Fruit fly (Drosophila melanogaster) whole organism, embryonic: ENCODE data around the gene heix.
A peak's percentile ranks its signal among the peaks of the same experiment; 100 is the strongest.

Source experiments
- CG11695 ChIP-seq: fragments of 200-800 bp; sonication (Bioruptor generic); IDR thresholded peaks from 3 replicates; pipeline ENCODE4 v1.3.6; 2022; ENCODE audit warnings: missing biosample characterization, missing genetic modification characterization
- CG1233 ChIP-seq: fragments of 200-800 bp; sonication (Bioruptor generic); optimal IDR thresholded peaks from 4 replicates; lab custom pipeline; 2018; ENCODE audit warnings: missing biosample characterization, mild to moderate bottlenecking, missing genetic modification characterization
- CG12744 ChIP-seq: fragments of 200-800 bp; sonication (Bioruptor generic); optimal IDR thresholded peaks from 2 replicates; lab custom pipeline; 2016; ENCODE audit warnings: missing biosample characterization, missing genetic modification characterization
- CG12769 ChIP-seq: fragments of 200-800 bp; sonication (Bioruptor generic); optimal IDR thresholded peaks from 2 replicates; lab custom pipeline; 2019; ENCODE audit warnings: missing biosample characterization, mild to moderate bottlenecking, missing genetic modification characterization, moderate library complexity
- CG12942 ChIP-seq: fragments of 200-800 bp; sonication (Bioruptor generic); optimal IDR thresholded peaks from 3 replicates; lab custom pipeline; 2016; ENCODE audit warnings: missing biosample characterization, missing genetic modification characterization
- CG13296 ChIP-seq: fragments of 200-800 bp; sonication (Bioruptor generic); optimal IDR thresholded peaks from 3 replicates; lab custom pipeline; 2018; ENCODE audit warnings: missing biosample characterization, mild to moderate bottlenecking, missing genetic modification characterization
- CG13894 ChIP-seq: fragments of 200-800 bp; sonication (Bioruptor generic); optimal IDR thresholded peaks from 3 replicates; lab custom pipeline; 2018; ENCODE audit warnings: missing biosample characterization, mild to moderate bottlenecking, missing genetic modification characterization, moderate library complexity
- CG14050 ChIP-seq: fragments of 200-800 bp; sonication (Bioruptor generic); IDR thresholded peaks from 3 replicates; pipeline ENCODE4 v1.3.6; 2022; ENCODE audit warnings: missing biosample characterization, missing genetic modification characterization
- CG30431 ChIP-seq: fragments of 200-800 bp; sonication (Bioruptor generic); optimal IDR thresholded peaks from 2 replicates; lab custom pipeline; 2017; ENCODE audit warnings: missing biosample characterization, missing genetic modification characterization
- CG31365 ChIP-seq: fragments of 200-800 bp; sonication (Bioruptor generic); optimal IDR thresholded peaks from 2 replicates; lab custom pipeline; 2018; ENCODE audit warnings: missing biosample characterization, mild to moderate bottlenecking, missing genetic modification characterization
- CG3407 ChIP-seq: fragments of 200-800 bp; sonication (Bioruptor generic); optimal IDR thresholded peaks from 2 replicates; lab custom pipeline; 2018; ENCODE audit warnings: missing biosample characterization, mild to moderate bottlenecking, missing genetic modification characterization
- CG4328 ChIP-seq: fragments of 200-800 bp; sonication (Bioruptor generic); optimal IDR thresholded peaks from 3 replicates; lab custom pipeline; 2017; ENCODE audit warnings: missing biosample characterization, missing genetic modification reagents, missing genetic modification characterization
- CG4404 ChIP-seq: fragments of 200-800 bp; sonication (Bioruptor generic); IDR thresholded peaks from 2 replicates; pipeline ENCODE4 v1.3.6; 2022; ENCODE audit warnings: missing biosample characterization, missing genetic modification characterization
- CG6175 ChIP-seq: fragments of 200-800 bp; sonication (Bioruptor generic); IDR thresholded peaks from 3 replicates; pipeline ENCODE4 v1.3.6; 2022; ENCODE audit warnings: missing biosample characterization, missing genetic modification characterization
- CG6254 ChIP-seq: fragments of 200-800 bp; sonication (Bioruptor generic); optimal IDR thresholded peaks from 3 replicates; lab custom pipeline; 2017; ENCODE audit warnings: mild to moderate bottlenecking, missing biosample characterization, missing genetic modification reagents, missing genetic modification characterization
- CG6813 ChIP-seq: fragments of 200-800 bp; sonication (Bioruptor generic); optimal IDR thresholded peaks from 2 replicates; lab custom pipeline; 2017; ENCODE audit warnings: missing biosample characterization, missing genetic modification characterization, mild to moderate bottlenecking, moderate library complexity, missing genetic modification reagents
- CG7357 ChIP-seq: fragments of 200-800 bp; sonication (Bioruptor generic); IDR thresholded peaks from 3 replicates; pipeline ENCODE4 v1.3.6; 2022; ENCODE audit warnings: missing biosample characterization, missing genetic modification characterization
- CG8388 ChIP-seq: fragments of 200-800 bp; sonication (Bioruptor generic); optimal IDR thresholded peaks from 2 replicates; lab custom pipeline; 2019; ENCODE audit warnings: missing biosample characterization, mild to moderate bottlenecking, missing genetic modification characterization, moderate library complexity
- CG9932 ChIP-seq: fragments of 200-800 bp; sonication (Bioruptor generic); IDR thresholded peaks from 2 replicates; pipeline ENCODE4 v1.3.6; 2022; ENCODE audit warnings: missing biosample characterization, missing genetic modification characterization
- Camta ChIP-seq: fragments of 200-800 bp; sonication (Bioruptor generic); optimal IDR thresholded peaks from 2 replicates; lab custom pipeline; 2016; ENCODE audit warnings: missing biosample characterization, missing genetic modification characterization
- D19A ChIP-seq: fragments of 200-800 bp; optimal IDR thresholded peaks from 3 replicates; lab custom pipeline; 2019; ENCODE audit warnings: missing biosample characterization, mild to moderate bottlenecking, missing genetic modification characterization, moderate library complexity
- Deaf1 ChIP-seq: fragments of 200-800 bp; optimal IDR thresholded peaks from 3 replicates; lab custom pipeline; 2019; ENCODE audit warnings: missing biosample characterization, mild to moderate bottlenecking, missing genetic modification characterization, moderate library complexity
- Doc2 ChIP-seq: fragments of 200-800 bp; sonication (Bioruptor generic); IDR thresholded peaks from 2 replicates; pipeline ENCODE4 v1.3.6; 2022; ENCODE audit warnings: missing biosample characterization, missing genetic modification characterization
- Eip74EF ChIP-seq, 2 experiments: fragments of 200-800 bp in 1 of 2; fragments of >200 bp in 1 of 2; sonication (Bioruptor generic) in 1 of 2; optimal IDR thresholded peaks; 2 replicates each; lab custom pipeline; 2017 to 2019; ENCODE audit warnings: missing biosample characterization in 2 of 2, missing genetic modification characterization in 2 of 2, mild to moderate bottlenecking in 1 of 2, moderate library complexity in 1 of 2
- Ets65A ChIP-seq: fragments of 200-800 bp; sonication (Bioruptor generic); peaks from one replicate; lab custom pipeline; 2016; ENCODE audit warnings: missing biosample characterization, missing genetic modification characterization
- Fer2 ChIP-seq: fragments of 200-800 bp; sonication (Bioruptor generic); optimal IDR thresholded peaks from 2 replicates; lab custom pipeline; 2018; ENCODE audit warnings: missing biosample characterization, mild to moderate bottlenecking, missing genetic modification characterization, moderate library complexity
- H15 ChIP-seq: fragments of 200-800 bp; sonication (Bioruptor generic); IDR thresholded peaks from 3 replicates; pipeline ENCODE4 v1.3.6; 2022; ENCODE audit warnings: missing biosample characterization, missing genetic modification characterization
- HLH54F ChIP-seq: fragments of 200-800 bp; sonication (Bioruptor generic); optimal IDR thresholded peaks from 3 replicates; lab custom pipeline; 2016; ENCODE audit warnings: missing biosample characterization, missing genetic modification characterization
- Hmr ChIP-seq: fragments of 200-800 bp; sonication (Bioruptor generic); optimal IDR thresholded peaks from 3 replicates; lab custom pipeline; 2017; ENCODE audit warnings: mild to moderate bottlenecking, missing biosample characterization, missing genetic modification reagents, missing genetic modification characterization
- NFAT ChIP-seq: fragments of 200-800 bp; sonication (Bioruptor generic); IDR thresholded peaks from 2 replicates; pipeline ENCODE4 v1.3.6; 2022; ENCODE audit warnings: missing biosample characterization, missing genetic modification characterization
- Nf-YB ChIP-seq: fragments of 200-800 bp; sonication (Bioruptor generic); optimal IDR thresholded peaks from 3 replicates; lab custom pipeline; 2019; ENCODE audit warnings: missing biosample characterization, mild to moderate bottlenecking, missing genetic modification characterization, moderate library complexity
- Oaz ChIP-seq: fragments of 200-800 bp; sonication (Bioruptor generic); IDR thresholded peaks from 2 replicates; pipeline ENCODE4 v1.3.6; 2022; ENCODE audit warnings: missing biosample characterization, missing genetic modification characterization
- Side ChIP-seq: fragments of 200-800 bp; sonication (Bioruptor generic); optimal IDR thresholded peaks from 2 replicates; lab custom pipeline; 2016; ENCODE audit warnings: missing biosample characterization, missing genetic modification characterization
- Stat92E ChIP-seq, 3 experiments: fragments of >200 bp in 2 of 3; fragments of 200-800 bp in 1 of 3; sonication (Bioruptor generic) in 1 of 3; optimal IDR thresholded peaks; 2 replicates each; lab custom pipeline; 2017 to 2019; ENCODE audit warnings: missing biosample characterization in 3 of 3, missing genetic modification characterization in 3 of 3, mild to moderate bottlenecking in 1 of 3, moderate library complexity in 1 of 3
- amos ChIP-seq: fragments of 200-800 bp; sonication (Bioruptor generic); IDR thresholded peaks from 2 replicates; pipeline ENCODE4 v1.3.6; 2022; ENCODE audit warnings: missing biosample characterization, missing genetic modification characterization; ENCODE audit not compliant: partially characterized antibody
- aop ChIP-seq: fragments of 200-800 bp; sonication (Bioruptor generic); IDR thresholded peaks from 2 replicates; pipeline ENCODE4 v1.3.6; 2022; ENCODE audit warnings: missing biosample characterization, missing genetic modification characterization
- bcd ChIP-seq: fragments of 200-800 bp; sonication (Bioruptor generic); optimal IDR thresholded peaks from 2 replicates; lab custom pipeline; 2017; ENCODE audit warnings: missing biosample characterization, mild to moderate bottlenecking, missing genetic modification characterization
- disco-r ChIP-seq: fragments of 200-800 bp; sonication (Bioruptor generic); optimal IDR thresholded peaks from 2 replicates; lab custom pipeline; 2016; ENCODE audit warnings: missing biosample characterization, missing genetic modification characterization
- eyg ChIP-seq: fragments of 200-800 bp; sonication (Bioruptor generic); optimal IDR thresholded peaks from 3 replicates; lab custom pipeline; 2016; ENCODE audit warnings: missing biosample characterization, missing genetic modification characterization
- fd102C ChIP-seq: fragments of 200-800 bp; sonication (Bioruptor generic); optimal IDR thresholded peaks from 2 replicates; lab custom pipeline; 2018; ENCODE audit warnings: missing biosample characterization, mild to moderate bottlenecking, missing genetic modification characterization, moderate library complexity
- gcm2 ChIP-seq: fragments of 200-800 bp; sonication (Bioruptor generic); optimal IDR thresholded peaks from 2 replicates; lab custom pipeline; 2016; ENCODE audit warnings: missing biosample characterization, missing genetic modification characterization
- grau ChIP-seq: fragments of 200-800 bp; optimal IDR thresholded peaks from 3 replicates; lab custom pipeline; 2019; ENCODE audit warnings: missing biosample characterization, mild to moderate bottlenecking, missing genetic modification characterization, moderate library complexity
- gro ChIP-seq: fragments of 200-800 bp; sonication (Bioruptor generic); optimal IDR thresholded peaks from 2 replicates; lab custom pipeline; 2016; ENCODE audit warnings: missing biosample characterization, missing genetic modification characterization
- ken ChIP-seq: fragments of 200-800 bp; sonication (Bioruptor generic); IDR thresholded peaks from 3 replicates; pipeline ENCODE4 v1.3.6; 2022; ENCODE audit warnings: missing biosample characterization, missing genetic modification characterization
- mam ChIP-seq: fragments of 200-800 bp; sonication (Bioruptor generic); optimal IDR thresholded peaks from 3 replicates; lab custom pipeline; 2016; ENCODE audit warnings: missing biosample characterization, missing genetic modification characterization
- p53 ChIP-seq: fragments of 200-800 bp; sonication (Bioruptor generic); optimal IDR thresholded peaks from 2 replicates; lab custom pipeline; 2016; ENCODE audit warnings: missing biosample characterization, missing genetic modification characterization
- peb ChIP-seq: fragments of 200-800 bp; sonication (Bioruptor generic); IDR thresholded peaks from 2 replicates; pipeline ENCODE4 v1.3.6; 2022; ENCODE audit warnings: missing biosample characterization, missing genetic modification characterization
- pnt ChIP-seq: fragments of 200-800 bp; sonication (Bioruptor generic); optimal IDR thresholded peaks from 3 replicates; lab custom pipeline; 2016; ENCODE audit warnings: missing biosample characterization, missing genetic modification characterization
- so ChIP-seq: fragments of 200-800 bp; sonication (Bioruptor generic); IDR thresholded peaks from 3 replicates; pipeline ENCODE4 v1.3.6; 2022; ENCODE audit warnings: missing biosample characterization, missing genetic modification characterization
- tap ChIP-seq: fragments of 200-800 bp; optimal IDR thresholded peaks from 3 replicates; lab custom pipeline; 2019; ENCODE audit warnings: missing biosample characterization, mild to moderate bottlenecking, missing genetic modification characterization, moderate library complexity
- wor ChIP-seq: fragments of 200-800 bp; sonication (Bioruptor generic); IDR thresholded peaks from 2 replicates; pipeline ENCODE4 v1.3.6; 2022; ENCODE audit warnings: missing biosample characterization, missing genetic modification characterization

heix gene

dm6 chr2L:16329102-16329520 is 29.5 kb upstream of the heix start, which contains the start of gene mRpL4 (continued):
- TF ChIP-seq Hmr (GFP tag; lab: Kevin White, UChicago) = no peak
- TF ChIP-seq CG12769 (tag; lab: Kevin White, UChicago) = peak; percentile 56
- peak; percentile 37 for TF ChIP-seq tap (tag; lab: Kevin White, UChicago)
- no peak for TF ChIP-seq CG14050 (GFP tag; lab: Robert Waterston, UW)
- peak; percentile 6 for TF ChIP-seq Nf-YB
- TF ChIP-seq Deaf1 (tag; lab: Kevin White, UChicago) = no peak
- peak; percentile 17 for TF ChIP-seq CG6254 (GFP tag; lab: Kevin White, UChicago)
- TF ChIP-seq Oaz (GFP tag; lab: Robert Waterston, UW) = peak; percentile 58
- TF ChIP-seq mam (GFP tag; lab: Kevin White, UChicago) = peak; percentile 87
- TF ChIP-seq Ets65A = no peak
- no peak for TF ChIP-seq CG31365 (tag; lab: Kevin White, UChicago)
- peak; percentile 60 for TF ChIP-seq bcd
- TF ChIP-seq NFAT = peak; percentile 83
- no peak for TF ChIP-seq Stat92E (GFP tag; optimal IDR thresholded peaks at IDR 0.05; lab: Kevin White, UChicago)
- peak; percentile 6 for TF ChIP-seq CG4328 (GFP tag; lab: Kevin White, UChicago)
- TF ChIP-seq CG9932 (GFP tag; lab: Robert Waterston, UW) = peak; percentile 87
- TF ChIP-seq disco-r (GFP tag; lab: Kevin White, UChicago) = peak; percentile 35
- no peak for TF ChIP-seq Eip74EF (GFP tag; optimal IDR thresholded peaks at IDR 0.05; lab: Kevin White, UChicago)
- TF ChIP-seq so = no peak
- no peak for TF ChIP-seq CG4404 (GFP tag; lab: Robert Waterston, UW)
- TF ChIP-seq fd102C = peak; percentile 33
- TF ChIP-seq HLH54F (GFP tag; lab: Kevin White, UChicago) = peak; percentile 82
- TF ChIP-seq Camta (GFP tag; lab: Kevin White, UChicago) = peak; percentile 80
- no peak for TF ChIP-seq aop (GFP tag; lab: Robert Waterston, UW)
- no peak for TF ChIP-seq CG3407 (GFP tag; lab: Kevin White, UChicago)
- peak; percentile 49 for TF ChIP-seq CG8388 (GFP tag; lab: Kevin White, UChicago)
- peak; percentile 65; the same call in 1 of the 3 replicates for TF ChIP-seq ken (GFP tag; lab: Robert Waterston, UW)
- no peak for TF ChIP-seq peb
- TF ChIP-seq Doc2 (GFP tag; lab: Robert Waterston, UW) = no peak
- peak; percentile 59 for TF ChIP-seq CG13894 (tag; lab: Kevin White, UChicago)
- peak; percentile 58 for TF ChIP-seq gcm2 (GFP tag; lab: Kevin White, UChicago)
- TF ChIP-seq Fer2 (tag; lab: Kevin White, UChicago) = peak; percentile 13
- TF ChIP-seq pnt (GFP tag; lab: Kevin White, UChicago) = peak; percentile 75
- TF ChIP-seq CG1233 (GFP tag; lab: Kevin White, UChicago) = peak; percentile 44
- peak; percentile 61 for TF ChIP-seq Side
- TF ChIP-seq D19A (tag; lab: Kevin White, UChicago) = peak; percentile 37
- TF ChIP-seq H15 (GFP tag; lab: Robert Waterston, UW) = peak; percentile 65; the same call in 2 of the 3 replicates
- 0 out of 3 replicates have a peak, but pooled peaks have one; percentile 32 for TF ChIP-seq CG11695
- TF ChIP-seq CG12744 = peak; percentile 47
- TF ChIP-seq p53 (GFP tag; lab: Kevin White, UChicago) = peak; percentile 70
- TF ChIP-seq CG7357 (GFP tag; lab: Robert Waterston, UW) = no peak
- peak; percentile 48 for TF ChIP-seq CG13296 (GFP tag; lab: Kevin White, UChicago)
- TF ChIP-seq CG30431 (GFP tag; lab: Kevin White, UChicago) = no peak
- TF ChIP-seq CG12942 (GFP tag; lab: Kevin White, UChicago) = peak; percentile 78
- peak; percentile 99 for TF ChIP-seq amos
- TF ChIP-seq grau (tag; lab: Kevin White, UChicago) = peak; percentile 89
- no peak for TF ChIP-seq eyg
- TF ChIP-seq CG6813 (GFP tag; lab: Kevin White, UChicago) = peak; percentile 12
- peak; percentile 68 for TF ChIP-seq gro (GFP tag; lab: Kevin White, UChicago)
- 0 out of 3 replicates have a peak, but pooled peaks have one; percentile 29 for TF ChIP-seq CG6175 (GFP tag; lab: Robert Waterston, UW)
- TF ChIP-seq wor (GFP tag; lab: Robert Waterston, UW) = no peak
